Fruit fly (Drosophila melanogaster): ENCODE data around the gene CG17544.

- TF ChIP-seq OdsH (GFP tag; optimal IDR thresholded peaks at IDR 0.05) = peak; percentile 16
- TF ChIP-seq Sox102F (GFP tag; optimal IDR thresholded peaks at IDR 0.05) = peak; percentile 1
- TF ChIP-seq CG11902 (GFP tag; optimal IDR thresholded peaks at IDR 0.05) = no peak
- peak; percentile 32 for TF ChIP-seq achi (GFP tag; optimal IDR thresholded peaks at IDR 0.05)
- TF ChIP-seq CG1621 (tag; optimal IDR thresholded peaks at IDR 0.05) = no peak
- TF ChIP-seq net (GFP tag; optimal IDR thresholded peaks at IDR 0.05) = no peak
- TF ChIP-seq CG9139 (GFP tag; optimal IDR thresholded peaks at IDR 0.05) = no peak
- peak; percentile 36 for TF ChIP-seq fd59A (GFP tag; optimal IDR thresholded peaks at IDR 0.05)
- peak; percentile 40 for TF ChIP-seq topi (GFP tag; optimal IDR thresholded peaks at IDR 0.05)
- TF ChIP-seq ss (GFP tag; optimal IDR thresholded peaks at IDR 0.05) = peak in 1 of 2 experiments; percentile 18
- no peak for TF ChIP-seq CG31627 (GFP tag; optimal IDR thresholded peaks at IDR 0.05)
- no peak for TF ChIP-seq CG7368 (GFP tag; optimal IDR thresholded peaks at IDR 0.05)
Observed at dm6 chr2L:19342767-19343166, 55.5 kb downstream of the CG17544 start.

All from whole organism, prepupa.